Worm (Caenorhabditis elegans): ENCODE data around the gene pepm-1.
"Not testable (repeated sequence)": the region's sequence is repeated elsewhere in the genome, so short reads cannot be mapped to it uniquely, and the experiment has no call there.

Gene pepm-1

DNA sequence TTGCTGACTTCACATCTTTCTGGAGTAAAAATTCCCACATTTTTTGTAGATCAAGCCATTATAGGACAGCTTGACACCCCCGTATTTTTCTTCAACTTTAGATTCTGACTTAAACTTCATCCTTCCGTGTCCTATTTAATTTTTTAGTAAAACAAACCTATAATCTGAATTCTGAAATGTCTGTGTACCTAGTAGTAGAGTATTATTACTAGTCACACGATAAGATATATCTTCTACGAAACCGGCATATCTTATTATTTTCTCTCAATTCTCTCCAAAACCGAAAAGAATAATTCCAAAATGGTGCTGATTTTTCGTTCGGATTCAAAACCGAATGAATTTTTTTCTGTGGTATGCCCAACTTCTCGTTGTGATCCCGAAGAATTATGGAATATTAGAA is 34.5 kb upstream of the pepm-1 start, which contains the start of gene F14D7.9:
Gene F14D7.9 (plus strand): TSS at position 301 of the 400 bp plus-strand sequence.
- no peak for TF ChIP-seq ceh-63 (GFP tag; optimal IDR thresholded peaks at IDR 0.05)
- no peak for TF ChIP-seq hlh-17 (GFP tag; optimal IDR thresholded peaks at IDR 0.05; ENCODE audit: borderline replicate concordance)
- no peak for TF ChIP-seq nhr-12 (tag; optimal IDR thresholded peaks at IDR 0.05)

DNA sequence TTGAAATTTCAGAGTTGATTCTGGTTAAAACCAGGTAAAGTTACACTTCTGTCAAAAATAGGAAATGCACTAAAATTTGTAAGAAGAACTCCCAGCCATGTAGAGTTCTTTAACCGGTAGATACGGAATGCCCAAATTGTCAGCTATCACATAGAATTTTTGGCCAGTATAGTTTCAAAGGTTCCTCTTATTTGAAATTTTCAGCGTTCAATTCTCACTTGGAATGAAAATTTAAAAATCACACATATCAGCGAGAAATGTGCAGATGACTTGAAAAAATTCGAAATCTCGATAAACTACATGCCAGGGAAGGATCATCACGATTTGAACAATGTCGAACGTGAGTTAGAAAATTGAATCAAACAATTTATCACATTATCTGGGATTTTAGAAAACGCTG is 32.4 kb upstream of the pepm-1 start, which contains the start of gene F14D7.3:
Gene F14D7.3 (plus strand): TSS at position 301 of the 400 bp plus-strand sequence.
- TF ChIP-seq nhr-76 (tag; optimal IDR thresholded peaks at IDR 0.05) (no peak), fkh-4 (tag; optimal IDR thresholded peaks at IDR 0.05; ENCODE audit: borderline replicate concordance) (no peak), xbp-1 (tag; optimal IDR thresholded peaks at IDR 0.05) (no peak), nhr-19 (GFP tag; conservative IDR thresholded peaks at IDR 0.05) (no peak), swsn-7 (tag; optimal IDR thresholded peaks at IDR 0.05) (no peak), lin-14 (GFP tag; optimal IDR thresholded peaks at IDR 0.05) (no peak)

DNA sequence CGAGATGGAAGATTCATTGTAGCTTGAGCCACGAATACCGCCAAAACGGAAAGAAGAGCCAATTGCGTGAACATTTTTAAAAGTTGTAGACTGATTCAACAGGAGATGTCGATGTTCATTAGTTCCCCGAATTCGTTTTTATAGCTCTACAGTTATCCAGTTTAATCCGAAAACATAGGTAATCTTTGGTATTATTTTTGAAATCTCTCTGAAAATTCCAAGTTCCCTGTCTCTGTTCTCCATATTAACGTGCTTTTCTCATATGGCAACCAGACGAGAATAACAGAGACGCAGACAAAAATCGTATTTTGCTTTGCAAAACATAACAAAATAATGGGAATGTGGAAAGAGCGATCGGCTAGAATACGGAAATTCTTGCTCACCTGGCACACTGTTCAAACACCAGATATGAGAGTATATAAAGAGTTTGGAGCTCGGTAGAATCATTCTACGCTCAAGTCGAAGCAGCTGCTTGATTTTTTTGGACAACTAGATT is 29.3 kb upstream of the pepm-1 start, which contains the start of the genes spig-3 and F14D7.12:
Gene spig-3 (minus strand): TSS at position 101 of the 496 bp plus-strand sequence.
Gene F14D7.12 (plus strand): TSS at position 446 of the 496 bp plus-strand sequence.
- TF ChIP-seq sptf-1 (tag; optimal IDR thresholded peaks at IDR 0.05) (no peak), efl-1 (optimal IDR thresholded peaks at IDR 0.05) (no peak), efl-1 (GFP tag; optimal IDR thresholded peaks at IDR 0.05 in 1 of 2) (peak in 1 of 2 experiments; percentile 49)

DNA sequence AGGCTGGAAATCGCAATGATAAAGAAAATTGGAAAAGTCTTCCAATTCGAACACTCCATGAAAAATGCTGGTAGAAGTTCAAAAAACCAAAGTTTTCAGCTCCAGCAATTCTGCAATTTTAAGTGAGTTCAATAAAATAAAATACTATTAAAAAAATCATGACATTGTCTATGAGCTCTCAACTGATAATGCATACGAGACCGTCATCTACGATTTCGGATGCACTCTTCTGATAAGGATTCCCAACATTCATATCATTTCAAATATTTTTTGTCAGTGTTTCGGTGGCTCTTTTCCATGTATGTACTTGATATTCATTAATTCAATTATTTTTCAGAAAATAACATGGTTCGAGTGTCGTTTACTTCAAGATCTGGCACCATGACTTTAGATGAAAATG is 27.8 kb upstream of the pepm-1 start, which contains the start of gene F14D7.6:
Gene F14D7.6 (plus strand): TSS at position 338 of the 400 bp plus-strand sequence.
- TF ChIP-seq fkh-10 (GFP tag; optimal IDR thresholded peaks at IDR 0.05) (no peak), elt-2 (tag; optimal IDR thresholded peaks at IDR 0.05) (peak; percentile 4)

DNA sequence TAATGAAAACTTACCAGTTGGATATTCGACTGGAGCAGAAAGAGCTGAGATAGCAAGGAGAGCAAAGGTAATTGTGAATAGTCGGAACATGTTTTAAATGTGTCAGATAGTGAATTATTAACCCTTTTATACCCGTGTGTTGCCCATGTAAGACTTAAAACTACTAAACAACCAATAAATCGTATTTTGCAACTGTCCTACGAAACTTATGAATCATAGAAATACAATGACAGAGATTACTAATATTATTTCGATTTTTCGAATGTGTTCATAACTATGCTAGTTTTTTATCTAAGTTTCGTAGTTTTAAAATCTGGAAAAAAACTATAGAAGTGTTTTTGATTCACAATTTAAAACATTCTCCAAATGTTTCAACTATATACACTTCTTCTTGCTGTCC is 22.1 kb upstream of the pepm-1 start, which contains the start of gene spig-4:
Gene spig-4 (minus strand): TSS at position 101 of the 400 bp plus-strand sequence.
- TF ChIP-seq lin-13 (GFP tag; optimal IDR thresholded peaks at IDR 0.05); vab-15 (tag; optimal IDR thresholded peaks at IDR 0.05); irx-1 (tag; optimal IDR thresholded peaks at IDR 0.05): not testable (repeated sequence)

DNA sequence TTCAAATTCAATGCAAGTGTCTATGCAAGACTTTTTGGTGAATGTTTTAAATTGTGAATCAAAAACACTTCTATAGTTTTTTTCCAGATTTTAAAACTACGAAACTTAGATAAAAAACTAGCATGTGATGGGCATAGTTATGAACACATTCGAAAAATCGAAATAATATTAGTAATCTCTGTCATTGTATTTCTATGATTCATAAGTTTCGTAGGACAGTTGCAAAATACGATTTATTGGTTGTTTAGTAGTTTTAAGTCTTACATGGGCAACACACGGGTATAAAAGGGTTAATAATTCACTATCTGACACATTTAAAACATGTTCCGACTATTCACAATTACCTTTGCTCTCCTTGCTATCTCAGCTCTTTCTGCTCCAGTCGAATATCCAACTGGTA is 20.7 kb upstream of the pepm-1 start, which contains the start of gene spig-5:
Gene spig-5 (plus strand): TSS at position 301 of the 400 bp plus-strand sequence.
- TF ChIP-seq irx-1 (tag; optimal IDR thresholded peaks at IDR 0.05); unc-62 (GFP tag; optimal IDR thresholded peaks at IDR 0.05); C04F5.9 (tag; optimal IDR thresholded peaks at IDR 0.05): not testable (repeated sequence)

DNA sequence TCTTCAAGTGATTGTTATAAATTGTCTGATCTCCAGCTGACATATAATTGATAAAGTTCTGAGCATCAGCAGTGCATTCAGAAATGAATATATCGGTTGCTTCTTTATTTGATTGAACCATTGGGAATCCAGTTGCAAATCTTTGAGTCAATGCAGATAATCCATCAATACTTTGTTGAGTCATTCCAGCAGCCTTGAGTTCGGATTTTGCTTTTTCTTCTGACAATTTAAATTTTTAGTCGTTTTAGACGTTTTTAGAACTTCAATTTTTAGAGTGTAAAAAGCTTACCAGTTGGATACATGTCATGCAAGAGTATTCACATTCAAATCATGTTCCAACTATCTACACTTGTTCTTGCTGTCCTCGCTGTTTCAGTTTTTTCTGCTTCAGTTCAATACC is 19.3 kb upstream of the pepm-1 start, which contains the start of gene F14D7.14:
Gene F14D7.14 (plus strand): TSS at position 301 of the 400 bp plus-strand sequence.
- TF ChIP-seq tlp-1, lin-15B, xbp-1 (tag; optimal IDR thresholded peaks at IDR 0.05): not testable (repeated sequence)

DNA sequence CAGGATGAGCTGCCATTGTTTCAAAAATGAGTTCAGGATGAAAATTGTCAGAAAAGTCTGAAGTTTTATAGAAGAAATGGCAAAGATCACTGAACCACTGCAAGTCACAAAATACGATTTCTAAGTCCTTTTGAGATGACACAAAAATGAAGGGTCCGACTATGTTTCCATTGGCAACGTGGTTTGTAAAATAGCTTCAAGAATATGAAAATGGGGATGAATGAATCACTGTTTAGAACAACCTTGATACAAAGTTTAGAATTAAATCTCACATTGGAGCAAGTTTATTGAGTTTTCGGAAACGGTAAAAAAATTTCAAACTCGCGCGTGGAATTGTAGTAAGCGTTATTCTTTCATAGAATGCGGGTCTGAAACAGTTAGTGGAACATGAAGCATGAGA is 17.8 kb upstream of the pepm-1 start, which contains the start of gene ddn-3:
Gene ddn-3 (minus strand): TSS at position 101 of the 400 bp plus-strand sequence.
- no peak for TF ChIP-seq fkh-4 (tag; optimal IDR thresholded peaks at IDR 0.05; ENCODE audit: borderline replicate concordance)
- no peak for TF ChIP-seq nhr-90 (tag; optimal IDR thresholded peaks at IDR 0.05; ENCODE audit: poor library complexity)
- TF ChIP-seq zag-1 (tag; optimal IDR thresholded peaks at IDR 0.05): no peak
- TF ChIP-seq hpl-2 (GFP tag; optimal IDR thresholded peaks at IDR 0.05): no peak
- TF ChIP-seq egl-27 (tag; optimal IDR thresholded peaks at IDR 0.05): no peak
- no peak for TF ChIP-seq lin-15B (tag; optimal IDR thresholded peaks at IDR 0.05)
- TF ChIP-seq C16A3.4 (tag; optimal IDR thresholded peaks at IDR 0.05): no peak
- TF ChIP-seq hlh-4 (tag; optimal IDR thresholded peaks at IDR 0.05): no peak
- TF ChIP-seq lin-39 (tag; optimal IDR thresholded peaks at IDR 0.05): no peak
- TF ChIP-seq ceh-8 (GFP tag; optimal IDR thresholded peaks at IDR 0.05): no peak
- no peak for TF ChIP-seq ces-1 (GFP tag; optimal IDR thresholded peaks at IDR 0.05)
- no peak for TF ChIP-seq pqm-1 (tag; optimal IDR thresholded peaks at IDR 0.05)
- no peak for TF ChIP-seq vab-15 (tag; optimal IDR thresholded peaks at IDR 0.05)
- no peak for TF ChIP-seq efl-3 (GFP tag; optimal IDR thresholded peaks at IDR 0.05)
- no peak for TF ChIP-seq F16B12.6 (tag; optimal IDR thresholded peaks at IDR 0.05)
- TF ChIP-seq hlh-17 (GFP tag; optimal IDR thresholded peaks at IDR 0.05; ENCODE audit: borderline replicate concordance): no peak
- TF ChIP-seq ets-5 (GFP tag; IDR thresholded peaks at IDR 0.05): no peak
- TF ChIP-seq aly-2 (tag; optimal IDR thresholded peaks at IDR 0.05): no peak
- TF ChIP-seq Y116A8C.19 (tag; optimal IDR thresholded peaks at IDR 0.05; ENCODE audit: borderline replicate concordance): no peak
- TF ChIP-seq alr-1 (tag; optimal IDR thresholded peaks at IDR 0.05; ENCODE audit: borderline replicate concordance): no peak
